Fruit fly (Drosophila melanogaster) whole organism, embryonic: ENCODE data around the gene Nost.

Experiments
- Antp ChIP-seq: fragments of 200-800 bp; sonication (Bioruptor generic); optimal IDR thresholded peaks from 3 replicates; lab custom pipeline; 2016; ENCODE audit warnings: missing biosample characterization, missing genetic modification characterization
- Atf-2 ChIP-seq: fragments of 200-800 bp; sonication (Bioruptor generic); optimal IDR thresholded peaks from 2 replicates; lab custom pipeline; 2016; ENCODE audit warnings: missing biosample characterization, missing genetic modification characterization
- Bgb ChIP-seq: fragments of 200-800 bp; sonication (Bioruptor generic); IDR thresholded peaks from 2 replicates; pipeline ENCODE4 v1.3.6; 2022; ENCODE audit warnings: missing biosample characterization, missing genetic modification characterization; ENCODE audit not compliant: partially characterized antibody
- BtbVII ChIP-seq: fragments of 200-800 bp; sonication (Bioruptor generic); optimal IDR thresholded peaks from 3 replicates; lab custom pipeline; 2017; ENCODE audit warnings: missing biosample characterization, mild to moderate bottlenecking, missing genetic modification characterization
- CG11696 ChIP-seq: fragments of 200-800 bp; sonication (Bioruptor generic); IDR thresholded peaks from 2 replicates; pipeline ENCODE4 v1.3.6; 2022; ENCODE audit warnings: missing biosample characterization, missing genetic modification characterization
- CG12236 ChIP-seq: fragments of 200-800 bp; sonication (Bioruptor generic); optimal IDR thresholded peaks from 2 replicates; lab custom pipeline; 2016; ENCODE audit warnings: missing biosample characterization, missing genetic modification characterization
- CG13287 ChIP-seq: fragments of 200-800 bp; sonication (Bioruptor generic); IDR thresholded peaks from 2 replicates; pipeline ENCODE4 v1.3.6; 2022; ENCODE audit warnings: missing biosample characterization, missing genetic modification characterization; ENCODE audit not compliant: partially characterized antibody
- CG14965 ChIP-seq: fragments of 200-800 bp; sonication (Bioruptor generic); optimal IDR thresholded peaks from 2 replicates; lab custom pipeline; 2016; ENCODE audit warnings: missing biosample characterization, missing genetic modification characterization, borderline replicate concordance
- CG17385 ChIP-seq: fragments of 200-800 bp; sonication (Bioruptor generic); optimal IDR thresholded peaks from 3 replicates; lab custom pipeline; 2018; ENCODE audit warnings: missing biosample characterization, mild to moderate bottlenecking, missing genetic modification characterization
- CG17829 ChIP-seq: fragments of 200-800 bp; optimal IDR thresholded peaks from 2 replicates; lab custom pipeline; 2019; ENCODE audit warnings: missing biosample characterization, mild to moderate bottlenecking, missing genetic modification characterization, moderate library complexity
- CG2116 ChIP-seq: fragments of 200-800 bp; sonication (Bioruptor generic); optimal IDR thresholded peaks from 3 replicates; lab custom pipeline; 2018; ENCODE audit warnings: missing biosample characterization, mild to moderate bottlenecking, missing genetic modification characterization
- CG2875 ChIP-seq: fragments of 200-800 bp; sonication (Bioruptor generic); optimal IDR thresholded peaks from 2 replicates; lab custom pipeline; 2017; ENCODE audit warnings: missing biosample characterization, mild to moderate bottlenecking, missing genetic modification characterization, missing genetic modification reagents
- CG2889 ChIP-seq: fragments of 200-800 bp; sonication (Bioruptor generic); IDR thresholded peaks from 3 replicates; pipeline ENCODE4 v1.3.6; 2022; ENCODE audit warnings: missing biosample characterization, missing genetic modification characterization
- CG3065 ChIP-seq: fragments of 200-800 bp; sonication (Bioruptor generic); optimal IDR thresholded peaks from 2 replicates; lab custom pipeline; 2016; ENCODE audit warnings: missing biosample characterization, missing genetic modification characterization
- CG33213 ChIP-seq: fragments of 200-800 bp; sonication (Bioruptor generic); optimal IDR thresholded peaks from 3 replicates; lab custom pipeline; 2016; ENCODE audit warnings: missing biosample characterization, missing genetic modification characterization
- CG7839 ChIP-seq: fragments of 200-800 bp; sonication (Bioruptor generic); optimal IDR thresholded peaks from 3 replicates; lab custom pipeline; 2018; ENCODE audit warnings: missing biosample characterization, mild to moderate bottlenecking, missing genetic modification characterization, moderate library complexity
- CG8359 ChIP-seq: fragments of 200-800 bp; sonication (Bioruptor generic); optimal IDR thresholded peaks from 2 replicates; lab custom pipeline; 2017; ENCODE audit warnings: missing biosample characterization, mild to moderate bottlenecking, missing genetic modification characterization, borderline replicate concordance
- Dbx ChIP-seq: fragments of 200-800 bp; sonication (Bioruptor generic); IDR thresholded peaks from 3 replicates; pipeline ENCODE4 v1.3.6; 2022; ENCODE audit warnings: missing biosample characterization, missing genetic modification characterization
- Drgx ChIP-seq: fragments of 200-800 bp; sonication (Bioruptor generic); IDR thresholded peaks from 2 replicates; pipeline ENCODE4 v1.3.6; 2022; ENCODE audit warnings: missing biosample characterization, missing genetic modification characterization
- E2f1 ChIP-seq: fragments of 200-800 bp; sonication (Bioruptor generic); IDR thresholded peaks from 2 replicates; pipeline ENCODE4 v1.3.6; 2022; ENCODE audit warnings: missing biosample characterization, missing genetic modification characterization
- Ets65A ChIP-seq: fragments of 200-800 bp; sonication (Bioruptor generic); peaks from one replicate; lab custom pipeline; 2016; ENCODE audit warnings: missing biosample characterization, missing genetic modification characterization
- H15 ChIP-seq: fragments of 200-800 bp; sonication (Bioruptor generic); IDR thresholded peaks from 3 replicates; pipeline ENCODE4 v1.3.6; 2022; ENCODE audit warnings: missing biosample characterization, missing genetic modification characterization
- HLH3B ChIP-seq: fragments of 200-800 bp; sonication (Bioruptor generic); IDR thresholded peaks from 2 replicates; pipeline ENCODE4 v1.3.6; 2022; ENCODE audit warnings: missing biosample characterization, missing genetic modification characterization
- Hey ChIP-seq: fragments of 200-800 bp; sonication (Bioruptor generic); optimal IDR thresholded peaks from 3 replicates; lab custom pipeline; 2018; ENCODE audit warnings: missing biosample characterization, mild to moderate bottlenecking, missing genetic modification characterization
- Hmr ChIP-seq: fragments of 200-800 bp; sonication (Bioruptor generic); optimal IDR thresholded peaks from 3 replicates; lab custom pipeline; 2017; ENCODE audit warnings: mild to moderate bottlenecking, missing biosample characterization, missing genetic modification reagents, missing genetic modification characterization
- Hr51 ChIP-seq, 2 experiments: fragments of 200-800 bp; sonication (Bioruptor generic); optimal IDR thresholded peaks; 2 replicates in 1 of 2; 3 replicates in 1 of 2; lab custom pipeline; 2016 to 2018; ENCODE audit warnings: missing biosample characterization in 2 of 2, missing genetic modification characterization in 2 of 2, mild to moderate bottlenecking in 1 of 2, moderate library complexity in 1 of 2
- Lhr ChIP-seq: fragments of 200-800 bp; sonication (Bioruptor generic); optimal IDR thresholded peaks from 3 replicates; lab custom pipeline; 2017; ENCODE audit warnings: mild to moderate bottlenecking, missing biosample characterization, missing genetic modification reagents, missing genetic modification characterization
- Lpt ChIP-seq: fragments of >200 bp; optimal IDR thresholded peaks from 2 replicates; lab custom pipeline; 2018; ENCODE audit warnings: missing biosample characterization, missing genetic modification characterization
- Max ChIP-seq: fragments of 200-800 bp; sonication (Bioruptor generic); optimal IDR thresholded peaks from 2 replicates; lab custom pipeline; 2016; ENCODE audit warnings: missing biosample characterization, mild to moderate bottlenecking, missing genetic modification characterization
- Meics ChIP-seq: fragments of 200-800 bp; sonication (Bioruptor generic); optimal IDR thresholded peaks from 2 replicates; lab custom pipeline; 2017; ENCODE audit warnings: missing biosample characterization, mild to moderate bottlenecking, missing genetic modification characterization
- Mrtf ChIP-seq: fragments of 200-800 bp; sonication (Bioruptor generic); IDR thresholded peaks from 3 replicates; pipeline ENCODE4 v1.3.6; 2022; ENCODE audit warnings: missing biosample characterization, missing genetic modification characterization
- Neu2 ChIP-seq: fragments of 200-800 bp; sonication (Bioruptor generic); optimal IDR thresholded peaks from 3 replicates; lab custom pipeline; 2016; ENCODE audit warnings: missing biosample characterization, missing genetic modification characterization, borderline replicate concordance
- Six4 ChIP-seq: fragments of 200-800 bp; sonication (Bioruptor generic); optimal IDR thresholded peaks from 2 replicates; lab custom pipeline; 2016; ENCODE audit warnings: missing biosample characterization, missing genetic modification characterization
- Sox100B ChIP-seq: fragments of 200-800 bp; sonication (Bioruptor generic); optimal IDR thresholded peaks from 3 replicates; lab custom pipeline; 2018; ENCODE audit warnings: missing biosample characterization, mild to moderate bottlenecking, missing genetic modification characterization
- ab ChIP-seq: fragments of 200-800 bp; sonication (Bioruptor generic); optimal IDR thresholded peaks from 2 replicates; lab custom pipeline; 2016; ENCODE audit warnings: missing biosample characterization, missing genetic modification characterization
- al ChIP-seq: fragments of 200-800 bp; sonication (Bioruptor generic); IDR thresholded peaks from 2 replicates; pipeline ENCODE4 v1.3.6; 2022; ENCODE audit warnings: missing biosample characterization, missing genetic modification characterization
- ci ChIP-seq: fragments of 200-800 bp; sonication (Bioruptor generic); IDR thresholded peaks from 3 replicates; pipeline ENCODE4 v1.3.6; 2022; ENCODE audit warnings: missing biosample characterization, missing genetic modification characterization
- emc ChIP-seq: fragments of 200-800 bp; sonication (Bioruptor generic); optimal IDR thresholded peaks from 2 replicates; lab custom pipeline; 2016; ENCODE audit warnings: missing biosample characterization, missing genetic modification characterization
- eve ChIP-seq, 2 experiments: fragments of >200 bp; optimal IDR thresholded peaks; 2 replicates each; lab custom pipeline; 2017; ENCODE audit warnings: missing biosample characterization in 2 of 2, missing genetic modification characterization in 2 of 2
- gcm ChIP-seq: fragments of 200-800 bp; sonication (Bioruptor generic); optimal IDR thresholded peaks from 2 replicates; lab custom pipeline; 2019; ENCODE audit warnings: missing biosample characterization, mild to moderate bottlenecking, missing genetic modification characterization, moderate library complexity
- gfzf ChIP-seq: fragments of 200-800 bp; sonication (Bioruptor generic); optimal IDR thresholded peaks from 2 replicates; lab custom pipeline; 2016; ENCODE audit warnings: missing biosample characterization, mild to moderate bottlenecking, missing genetic modification characterization, moderate library complexity
- gt ChIP-seq: fragments of 200-800 bp; sonication (Bioruptor generic); IDR thresholded peaks from 2 replicates; pipeline ENCODE4 v1.3.6; 2022; ENCODE audit warnings: missing biosample characterization, missing genetic modification characterization
- hb ChIP-seq: fragments of 200-800 bp; sonication (Bioruptor generic); IDR thresholded peaks from 3 replicates; pipeline ENCODE4 v1.3.6; 2022; ENCODE audit warnings: missing biosample characterization, missing genetic modification characterization; ENCODE audit not compliant: partially characterized antibody
- jigr1 ChIP-seq: fragments of 200-800 bp; sonication (Bioruptor generic); IDR thresholded peaks from 3 replicates; pipeline ENCODE4 v1.3.6; 2022; ENCODE audit warnings: missing biosample characterization, missing genetic modification characterization
- kay ChIP-seq: fragments of 200-800 bp; sonication (Bioruptor generic); optimal IDR thresholded peaks from 2 replicates; lab custom pipeline; 2016; ENCODE audit warnings: missing biosample characterization, missing genetic modification characterization
- kni ChIP-seq: fragments of 200-800 bp; sonication (Bioruptor generic); optimal IDR thresholded peaks from 3 replicates; lab custom pipeline; 2017; ENCODE audit warnings: mild to moderate bottlenecking, missing biosample characterization, missing genetic modification reagents, missing genetic modification characterization
- odd ChIP-seq: fragments of 200-800 bp; sonication (Bioruptor generic); optimal IDR thresholded peaks from 2 replicates; lab custom pipeline; 2017; ENCODE audit warnings: missing biosample characterization, mild to moderate bottlenecking, missing genetic modification characterization
- otp ChIP-seq: fragments of 200-800 bp; sonication (Bioruptor generic); IDR thresholded peaks from 3 replicates; pipeline ENCODE4, ENCODE4 v1.3.6; 2022; ENCODE audit warnings: missing biosample characterization, missing genetic modification characterization
- phol ChIP-seq: fragments of 200-800 bp; sonication (Bioruptor generic); optimal IDR thresholded peaks from 3 replicates; lab custom pipeline; 2018; ENCODE audit warnings: missing biosample characterization, mild to moderate bottlenecking, missing genetic modification characterization, moderate library complexity
- schlank ChIP-seq: fragments of 200-800 bp; sonication (Bioruptor generic); optimal IDR thresholded peaks from 2 replicates; lab custom pipeline; 2018; ENCODE audit warnings: missing biosample characterization, mild to moderate bottlenecking, missing genetic modification characterization
- tio ChIP-seq: fragments of 200-800 bp; sonication (Bioruptor generic); optimal IDR thresholded peaks from 2 replicates; lab custom pipeline; 2017; ENCODE audit warnings: missing biosample characterization, missing genetic modification characterization, inconsistent platforms
- wek ChIP-seq: fragments of 200-800 bp; sonication (Bioruptor generic); optimal IDR thresholded peaks from 3 replicates; lab custom pipeline; 2018; ENCODE audit warnings: missing biosample characterization, mild to moderate bottlenecking, missing genetic modification characterization, moderate library complexity

Gene Nost

dm6 chrX:9082600-9082999 lies 52.6 kb downstream of the Nost start, which contains the start of gene APC4 (continued):
- TF ChIP-seq H15: no peak
- TF ChIP-seq CG8359 (GFP tag; lab: Kevin White, UChicago): no peak
- TF ChIP-seq HLH3B: no peak
- no peak for TF ChIP-seq CG11696 (GFP tag; lab: Robert Waterston, UW)
- no peak for TF ChIP-seq E2f1 (GFP tag; lab: Robert Waterston, UW)
- no peak for TF ChIP-seq al
- TF ChIP-seq BtbVII: no peak
- no peak for TF ChIP-seq Mrtf
- TF ChIP-seq Sox100B (GFP tag; lab: Kevin White, UChicago): no peak
- TF ChIP-seq otp (GFP tag; lab: Robert Waterston, UW): no peak
- peak in 1 of 2 experiments; percentile 41 for TF ChIP-seq Hr51 (GFP tag; optimal IDR thresholded peaks at IDR 0.05; lab: Kevin White, UChicago)
- TF ChIP-seq Meics (GFP tag; lab: Kevin White, UChicago): peak; percentile 32
- peak; percentile 39 for TF ChIP-seq CG7839
- TF ChIP-seq eve (GFP tag; optimal IDR thresholded peaks at IDR 0.05; lab: Kevin White, UChicago): no peak
- TF ChIP-seq Max (GFP tag; lab: Kevin White, UChicago): no peak
- no peak for TF ChIP-seq Lpt (GFP tag; lab: Kevin White, UChicago)
- TF ChIP-seq tio (GFP tag; lab: Kevin White, UChicago): no peak
- no peak for TF ChIP-seq wek
- no peak for TF ChIP-seq CG2889 (GFP tag; lab: Robert Waterston, UW)
- TF ChIP-seq odd (GFP tag; lab: Kevin White, UChicago): peak; percentile 14
- no peak for TF ChIP-seq CG33213
- TF ChIP-seq CG12236 (GFP tag; lab: Kevin White, UChicago): no peak
- no peak for TF ChIP-seq CG3065
- TF ChIP-seq Lhr: no peak
- no peak for TF ChIP-seq kni (GFP tag; lab: Kevin White, UChicago)
- no peak for TF ChIP-seq gcm (GFP tag; lab: Kevin White, UChicago)
- no peak for TF ChIP-seq ci
- TF ChIP-seq Dbx (GFP tag; lab: Robert Waterston, UW): no peak
- TF ChIP-seq CG2875 (GFP tag; lab: Kevin White, UChicago): no peak
- TF ChIP-seq Neu2: no peak
- TF ChIP-seq CG14965 (GFP tag; lab: Kevin White, UChicago): no peak
- no peak for TF ChIP-seq gfzf (GFP tag; lab: Kevin White, UChicago)
- TF ChIP-seq Ets65A (GFP tag; lab: Kevin White, UChicago): no peak
- TF ChIP-seq Bgb: no peak
- TF ChIP-seq schlank: no peak
- no peak for TF ChIP-seq Drgx (GFP tag; lab: Robert Waterston, UW)
- TF ChIP-seq phol: peak; percentile 60
- no peak for TF ChIP-seq CG13287
- TF ChIP-seq Antp: no peak
- peak; percentile 17 for TF ChIP-seq Hmr
- TF ChIP-seq jigr1 (GFP tag; lab: Robert Waterston, UW): no peak
- TF ChIP-seq CG2116 (GFP tag; lab: Kevin White, UChicago): peak; percentile 43
- TF ChIP-seq Atf-2 (GFP tag; lab: Kevin White, UChicago): peak; percentile 9
- TF ChIP-seq Six4 (GFP tag; lab: Kevin White, UChicago): no peak
- TF ChIP-seq CG17829 (tag; lab: Kevin White, UChicago): peak; percentile 14
- no peak for TF ChIP-seq ab (GFP tag; lab: Kevin White, UChicago)
- TF ChIP-seq kay (GFP tag; lab: Kevin White, UChicago): no peak
- TF ChIP-seq CG17385 (GFP tag; lab: Kevin White, UChicago): peak; percentile 41
- no peak for TF ChIP-seq emc (GFP tag; lab: Kevin White, UChicago)
- no peak for TF ChIP-seq hb (GFP tag; lab: Robert Waterston, UW)
- no peak for TF ChIP-seq Hey (tag; lab: Kevin White, UChicago)
- TF ChIP-seq gt (GFP tag; lab: Robert Waterston, UW): no peak
